Fruit fly (Drosophila melanogaster) whole organism, pupa: ENCODE measurements around the gene dmrt99B.

Source experiments
- CG10348 ChIP-seq: fragments of 200-800 bp; sonication (Bioruptor generic); IDR thresholded peaks from 2 replicates; pipeline ENCODE4 v1.3.6; 2022; ENCODE audit warnings: missing biosample characterization, missing genetic modification characterization
- CG13204 ChIP-seq: fragments of 200-800 bp; sonication (Bioruptor generic); optimal IDR thresholded peaks from 2 replicates; lab custom pipeline; 2018; ENCODE audit warnings: missing biosample characterization, mild to moderate bottlenecking, missing genetic modification characterization, moderate library complexity
- CG14655 ChIP-seq: fragments of 200-800 bp; sonication (Bioruptor generic); optimal IDR thresholded peaks from 3 replicates; lab custom pipeline; 2017; ENCODE audit warnings: mild to moderate bottlenecking, missing biosample characterization, missing genetic modification reagents, missing genetic modification characterization
- CG32121 ChIP-seq: fragments of 200-800 bp; sonication (Bioruptor generic); IDR thresholded peaks from 2 replicates; pipeline ENCODE4 v1.3.6; 2022; ENCODE audit warnings: missing biosample characterization, missing genetic modification characterization
- CG34367 ChIP-seq: fragments of 200-800 bp; sonication (Bioruptor generic); optimal IDR thresholded peaks from 2 replicates; lab custom pipeline; 2018; ENCODE audit warnings: missing biosample characterization, mild to moderate bottlenecking, missing genetic modification characterization
- CG8301 ChIP-seq: fragments of 200-800 bp; sonication (Bioruptor generic); optimal IDR thresholded peaks from 2 replicates; lab custom pipeline; 2018; ENCODE audit warnings: missing biosample characterization, mild to moderate bottlenecking, missing genetic modification characterization
- EcR ChIP-seq: fragments of 200-800 bp; sonication (Bioruptor generic); optimal IDR thresholded peaks from 3 replicates; lab custom pipeline; 2019; ENCODE audit warnings: missing biosample characterization, missing genetic modification characterization, mild to moderate bottlenecking, moderate library complexity, missing genetic modification reagents
- Ets98B ChIP-seq: fragments of 200-800 bp; sonication (Bioruptor generic); IDR thresholded peaks from 2 replicates; pipeline ENCODE4 v1.3.6; 2022; ENCODE audit warnings: missing biosample characterization, missing genetic modification characterization
- Pif1A ChIP-seq: fragments of 200-800 bp; sonication (Bioruptor generic); optimal IDR thresholded peaks from 3 replicates; lab custom pipeline; 2016; ENCODE audit warnings: missing biosample characterization, missing genetic modification characterization
- Pif1B ChIP-seq: fragments of 200-800 bp; sonication (Bioruptor generic); optimal IDR thresholded peaks from 3 replicates; lab custom pipeline; 2016; ENCODE audit warnings: missing biosample characterization, missing genetic modification characterization

DNA sequence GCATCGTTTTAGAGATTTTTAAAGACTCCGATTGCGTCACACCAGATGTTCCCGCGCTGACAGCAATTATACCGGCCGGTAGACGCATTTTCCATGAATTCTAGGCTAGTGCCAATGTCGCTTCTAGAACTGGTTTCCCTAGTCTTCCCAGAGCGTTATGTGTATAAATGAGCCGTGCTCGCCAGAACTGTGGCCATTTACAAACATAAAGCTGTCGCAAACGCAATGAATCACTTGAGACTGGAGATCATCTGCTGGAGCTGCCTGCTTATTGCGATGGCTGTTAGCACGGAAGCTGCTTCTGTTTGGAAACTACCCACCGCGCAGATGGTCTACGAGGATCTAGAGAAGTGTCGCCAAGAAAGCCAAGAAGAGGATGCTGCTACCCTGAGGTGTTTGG, 21.9 kb downstream of the dmrt99B start, which contains the start of gene Obp99d:
- TF ChIP-seq CG8301 (no peak), CG14655 (GFP tag; lab: Kevin White, UChicago) (no peak), Pif1A (GFP tag; lab: Kevin White, UChicago) (no peak), CG32121 (GFP tag; lab: Robert Waterston, UW) (no peak), EcR (no peak), CG10348 (GFP tag; lab: Robert Waterston, UW) (no peak), Pif1B (GFP tag; lab: Kevin White, UChicago) (no peak), CG13204 (GFP tag; lab: Kevin White, UChicago) (no peak), Ets98B (GFP tag; lab: Robert Waterston, UW) (no peak), CG34367 (tag; lab: Kevin White, UChicago) (no peak)
